Fruit fly (Drosophila melanogaster) whole organism, embryonic: ENCODE measurements around the gene Karybeta3.

Experiments used
- Adf1 ChIP-seq: fragments of 200-800 bp; sonication (Bioruptor generic); IDR thresholded peaks from 2 replicates; pipeline ENCODE4 v1.3.6; 2022; ENCODE audit warnings: missing biosample characterization, missing genetic modification characterization
- CG10147 ChIP-seq: fragments of 200-800 bp; sonication (Bioruptor generic); optimal IDR thresholded peaks from 2 replicates; lab custom pipeline; 2019; ENCODE audit warnings: missing biosample characterization, mild to moderate bottlenecking, missing genetic modification characterization, moderate library complexity
- CG10462 ChIP-seq: fragments of 200-800 bp; sonication (Bioruptor generic); optimal IDR thresholded peaks from 2 replicates; lab custom pipeline; 2016; ENCODE audit warnings: missing biosample characterization, missing genetic modification characterization
- CG10654 ChIP-seq: fragments of 200-800 bp; sonication (Bioruptor generic); optimal IDR thresholded peaks from 2 replicates; lab custom pipeline; 2016; ENCODE audit warnings: missing biosample characterization, missing genetic modification characterization
- CG11723 ChIP-seq: fragments of 200-800 bp; sonication (Bioruptor generic); optimal IDR thresholded peaks from 2 replicates; lab custom pipeline; 2017; ENCODE audit warnings: missing biosample characterization, mild to moderate bottlenecking, missing genetic modification characterization
- CG12391 ChIP-seq: fragments of 200-800 bp; sonication (Bioruptor generic); optimal IDR thresholded peaks from 3 replicates; lab custom pipeline; 2018; ENCODE audit warnings: missing biosample characterization, mild to moderate bottlenecking, missing genetic modification characterization, moderate library complexity
- CG12659 ChIP-seq: fragments of 200-800 bp; sonication (Bioruptor generic); optimal IDR thresholded peaks from 3 replicates; lab custom pipeline; 2017; ENCODE audit warnings: mild to moderate bottlenecking, missing biosample characterization, missing genetic modification reagents, missing genetic modification characterization
- CG12769 ChIP-seq: fragments of 200-800 bp; sonication (Bioruptor generic); optimal IDR thresholded peaks from 2 replicates; lab custom pipeline; 2019; ENCODE audit warnings: missing biosample characterization, mild to moderate bottlenecking, missing genetic modification characterization, moderate library complexity
- CG13296 ChIP-seq: fragments of 200-800 bp; sonication (Bioruptor generic); optimal IDR thresholded peaks from 3 replicates; lab custom pipeline; 2018; ENCODE audit warnings: missing biosample characterization, mild to moderate bottlenecking, missing genetic modification characterization
- CG15514 ChIP-seq: fragments of 200-800 bp; sonication (Bioruptor generic); optimal IDR thresholded peaks from 3 replicates; lab custom pipeline; 2017; ENCODE audit warnings: missing biosample characterization, missing genetic modification characterization, mild to moderate bottlenecking, moderate library complexity, missing genetic modification reagents
- CG16815 ChIP-seq: fragments of 200-800 bp; sonication (Bioruptor generic); optimal IDR thresholded peaks from 3 replicates; lab custom pipeline; 2017; ENCODE audit warnings: missing biosample characterization, mild to moderate bottlenecking, missing genetic modification characterization
- CG17385 ChIP-seq: fragments of 200-800 bp; sonication (Bioruptor generic); optimal IDR thresholded peaks from 3 replicates; lab custom pipeline; 2018; ENCODE audit warnings: missing biosample characterization, mild to moderate bottlenecking, missing genetic modification characterization
- CG3065 ChIP-seq: fragments of 200-800 bp; sonication (Bioruptor generic); optimal IDR thresholded peaks from 2 replicates; lab custom pipeline; 2016; ENCODE audit warnings: missing biosample characterization, missing genetic modification characterization
- CG4328 ChIP-seq: fragments of 200-800 bp; sonication (Bioruptor generic); optimal IDR thresholded peaks from 3 replicates; lab custom pipeline; 2017; ENCODE audit warnings: missing biosample characterization, missing genetic modification reagents, missing genetic modification characterization
- CG4424 ChIP-seq: fragments of 200-800 bp; sonication (Bioruptor generic); optimal IDR thresholded peaks from 3 replicates; lab custom pipeline; 2016; ENCODE audit warnings: missing biosample characterization, missing genetic modification characterization
- CG4617 ChIP-seq: fragments of 200-800 bp; sonication (Bioruptor generic); optimal IDR thresholded peaks from 3 replicates; lab custom pipeline; 2016; ENCODE audit warnings: missing biosample characterization, missing genetic modification characterization, borderline replicate concordance
- CG6689 ChIP-seq: fragments of 200-800 bp; sonication (Bioruptor generic); IDR thresholded peaks from 2 replicates; pipeline ENCODE4 v1.3.6; 2022; ENCODE audit warnings: missing biosample characterization, missing genetic modification characterization
- CG6765 ChIP-seq: fragments of 200-800 bp; sonication (Bioruptor generic); optimal IDR thresholded peaks from 3 replicates; lab custom pipeline; 2017; ENCODE audit warnings: missing biosample characterization, mild to moderate bottlenecking, missing genetic modification characterization
- CG7271 ChIP-seq: fragments of 200-800 bp; sonication (Bioruptor generic); optimal IDR thresholded peaks from 2 replicates; lab custom pipeline; 2018; ENCODE audit warnings: missing biosample characterization, mild to moderate bottlenecking, missing genetic modification characterization, moderate library complexity
- CG7372 ChIP-seq: fragments of 200-800 bp; sonication (Bioruptor generic); IDR thresholded peaks from 2 replicates; pipeline ENCODE4 v1.3.6; 2022; ENCODE audit warnings: missing biosample characterization, missing genetic modification characterization
- CG8290 ChIP-seq, 3 experiments: fragments of 200-800 bp; sonication (Bioruptor generic); optimal IDR thresholded peaks; 2 replicates each; lab custom pipeline; 2016 to 2019; ENCODE audit warnings: missing biosample characterization in 3 of 3, missing genetic modification characterization in 3 of 3, mild to moderate bottlenecking in 2 of 3, moderate library complexity in 1 of 3
- CG8944 ChIP-seq: fragments of 200-800 bp; sonication (Bioruptor generic); optimal IDR thresholded peaks from 3 replicates; lab custom pipeline; 2016; ENCODE audit warnings: missing biosample characterization, missing genetic modification characterization
- CG9215 ChIP-seq: fragments of 200-800 bp; sonication (Bioruptor generic); IDR thresholded peaks from 2 replicates; pipeline ENCODE4 v1.3.6; 2022; ENCODE audit warnings: missing biosample characterization, missing genetic modification characterization
- CG9437 ChIP-seq: fragments of 200-800 bp; sonication (Bioruptor generic); optimal IDR thresholded peaks from 2 replicates; lab custom pipeline; 2018; ENCODE audit warnings: missing biosample characterization, mild to moderate bottlenecking, missing genetic modification characterization
- CG9609 ChIP-seq: fragments of 200-800 bp; sonication (Bioruptor generic); optimal IDR thresholded peaks from 3 replicates; lab custom pipeline; 2016; ENCODE audit warnings: missing biosample characterization, missing genetic modification characterization
- Chrac-16 ChIP-seq: fragments of 200-800 bp; sonication (Bioruptor generic); optimal IDR thresholded peaks from 3 replicates; lab custom pipeline; 2016; ENCODE audit warnings: missing biosample characterization, missing genetic modification characterization
- D ChIP-seq, 2 experiments: fragments of 200-800 bp in 1 of 2; fragments of >200 bp in 1 of 2; sonication (Bioruptor generic) in 1 of 2; optimal IDR thresholded peaks; 2 replicates in 1 of 2; 3 replicates in 1 of 2; lab custom pipeline; 2017; ENCODE audit warnings: mild to moderate bottlenecking in 1 of 2, missing biosample characterization in 1 of 2, missing genetic modification characterization in 1 of 2, missing genetic modification reagents in 1 of 2
- D19B ChIP-seq: fragments of 200-800 bp; sonication (Bioruptor generic); optimal IDR thresholded peaks from 2 replicates; lab custom pipeline; 2017; ENCODE audit warnings: missing biosample characterization, mild to moderate bottlenecking, missing genetic modification characterization
- Dfd ChIP-seq, 2 experiments: fragments of >200 bp; optimal IDR thresholded peaks; 2 replicates each; lab custom pipeline; 2017; ENCODE audit warnings: missing biosample characterization in 2 of 2, missing genetic modification characterization in 2 of 2
- Hand ChIP-seq: fragments of 200-800 bp; sonication (Bioruptor generic); optimal IDR thresholded peaks from 2 replicates; lab custom pipeline; 2017; ENCODE audit warnings: mild to moderate bottlenecking, missing biosample characterization, missing genetic modification reagents, missing genetic modification characterization
- Kr ChIP-seq: fragments of 200-800 bp; sonication (Bioruptor generic); optimal IDR thresholded peaks from 2 replicates; lab custom pipeline; 2017; ENCODE audit warnings: missing biosample characterization, mild to moderate bottlenecking, missing genetic modification characterization
- Lim3 ChIP-seq: fragments of 200-800 bp; sonication (Bioruptor generic); IDR thresholded peaks from 2 replicates; pipeline ENCODE4 v1.3.6; 2022; ENCODE audit warnings: missing biosample characterization, missing genetic modification characterization
- Med ChIP-seq: fragments of 200-800 bp; sonication (Bioruptor generic); peaks from one replicate; lab custom pipeline; 2016; ENCODE audit warnings: missing biosample characterization, missing genetic modification characterization, mild to moderate bottlenecking, inconsistent platforms, moderate library complexity
- NC2α ChIP-seq: fragments of 200-800 bp; sonication (Bioruptor generic); optimal IDR thresholded peaks from 2 replicates; lab custom pipeline; 2016; ENCODE audit warnings: missing biosample characterization, missing genetic modification characterization
- Nf-YA ChIP-seq: fragments of 200-800 bp; sonication (Bioruptor generic); IDR thresholded peaks from 2 replicates; pipeline ENCODE4 v1.3.6; 2022; ENCODE audit warnings: missing biosample characterization, missing genetic modification characterization
- Nf-YB ChIP-seq: fragments of 200-800 bp; sonication (Bioruptor generic); optimal IDR thresholded peaks from 3 replicates; lab custom pipeline; 2019; ENCODE audit warnings: missing biosample characterization, mild to moderate bottlenecking, missing genetic modification characterization, moderate library complexity
- amos ChIP-seq: fragments of 200-800 bp; sonication (Bioruptor generic); IDR thresholded peaks from 2 replicates; pipeline ENCODE4 v1.3.6; 2022; ENCODE audit warnings: missing biosample characterization, missing genetic modification characterization; ENCODE audit not compliant: partially characterized antibody
- caup ChIP-seq: fragments of 200-800 bp; sonication (Bioruptor generic); optimal IDR thresholded peaks from 3 replicates; lab custom pipeline; 2017; ENCODE audit warnings: missing biosample characterization, mild to moderate bottlenecking, missing genetic modification characterization, moderate library complexity; ENCODE audit not compliant: severe bottlenecking
- dm ChIP-seq: fragments of 200-800 bp; sonication (Bioruptor generic); optimal IDR thresholded peaks from 3 replicates; lab custom pipeline; 2016; ENCODE audit warnings: missing biosample characterization, missing genetic modification characterization
- fd64A ChIP-seq: fragments of 200-800 bp; sonication (Bioruptor generic); optimal IDR thresholded peaks from 3 replicates; lab custom pipeline; 2018; ENCODE audit warnings: missing biosample characterization, mild to moderate bottlenecking, missing genetic modification characterization
- gfzf ChIP-seq: fragments of 200-800 bp; sonication (Bioruptor generic); optimal IDR thresholded peaks from 2 replicates; lab custom pipeline; 2016; ENCODE audit warnings: missing biosample characterization, mild to moderate bottlenecking, missing genetic modification characterization, moderate library complexity
- lilli ChIP-seq: fragments of 200-800 bp; sonication (Bioruptor generic); optimal IDR thresholded peaks from 3 replicates; lab custom pipeline; 2016; ENCODE audit warnings: missing biosample characterization, missing genetic modification characterization
- odd ChIP-seq: fragments of 200-800 bp; sonication (Bioruptor generic); optimal IDR thresholded peaks from 2 replicates; lab custom pipeline; 2017; ENCODE audit warnings: missing biosample characterization, mild to moderate bottlenecking, missing genetic modification characterization
- phol ChIP-seq: fragments of 200-800 bp; sonication (Bioruptor generic); optimal IDR thresholded peaks from 3 replicates; lab custom pipeline; 2018; ENCODE audit warnings: missing biosample characterization, mild to moderate bottlenecking, missing genetic modification characterization, moderate library complexity
- psq ChIP-seq: fragments of 200-800 bp; sonication (Bioruptor generic); optimal IDR thresholded peaks from 2 replicates; lab custom pipeline; 2017; ENCODE audit warnings: missing biosample characterization, missing genetic modification characterization
- sens ChIP-seq: fragments of 200-800 bp; sonication (Bioruptor generic); peaks from one replicate; lab custom pipeline; 2016; ENCODE audit warnings: missing biosample characterization, missing genetic modification characterization
- sna ChIP-seq: fragments of 200-800 bp; sonication (Bioruptor generic); IDR thresholded peaks from 2 replicates; pipeline ENCODE4 v1.3.6; 2022; ENCODE audit warnings: missing biosample characterization, missing genetic modification characterization; ENCODE audit not compliant: partially characterized antibody

Karybeta3 gene

DNA sequence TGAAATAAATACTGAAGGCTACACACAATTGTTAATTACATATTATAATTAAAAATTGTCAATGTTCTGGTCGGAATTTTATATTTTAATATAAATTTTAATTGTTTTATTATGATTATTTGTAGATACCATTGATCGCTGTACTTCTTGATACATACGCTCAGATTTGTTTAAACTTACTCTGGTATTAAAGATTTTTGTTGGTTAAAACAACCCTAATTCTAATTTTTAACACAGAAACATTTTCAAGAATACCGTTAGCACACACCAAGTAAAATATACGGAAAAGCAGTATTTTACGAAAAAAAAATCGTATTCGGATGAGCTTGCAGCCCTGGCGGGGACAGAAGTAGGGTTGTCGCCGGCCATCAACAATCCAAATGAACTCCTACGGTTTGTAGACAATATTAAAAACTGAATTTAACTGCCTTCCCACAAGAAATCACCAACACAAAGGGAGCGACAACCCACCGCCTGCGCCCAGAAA, 7.3 kb upstream of the Karybeta3 start, which contains the start of the genes CG9775, MED31 and slx1 (continued):
- TF ChIP-seq CG4617 (GFP tag; lab: Kevin White, UChicago) (peak; percentile 46), phol (tag; lab: Kevin White, UChicago) (peak; percentile 88), Lim3 (GFP tag; lab: Robert Waterston, UW) (no peak), CG8944 (GFP tag; lab: Kevin White, UChicago) (peak; percentile 24), CG13296 (GFP tag; lab: Kevin White, UChicago) (peak; percentile 40), CG6765 (GFP tag; lab: Kevin White, UChicago) (peak; percentile 28), CG7372 (GFP tag; lab: Robert Waterston, UW) (peak; percentile 75), Adf1 (GFP tag; lab: Robert Waterston, UW) (no peak), Nf-YB (GFP tag; lab: Kevin White, UChicago) (peak; percentile 47), CG12391 (tag; lab: Kevin White, UChicago) (peak; percentile 89), CG4424 (GFP tag; lab: Kevin White, UChicago) (peak; percentile 75), CG17385 (GFP tag; lab: Kevin White, UChicago) (peak; percentile 64), lilli (GFP tag; lab: Kevin White, UChicago) (peak; percentile 61), sens (GFP tag; lab: Kevin White, UChicago) (peak; percentile 94), CG3065 (GFP tag; lab: Kevin White, UChicago) (peak; percentile 22), Med (GFP tag; lab: Kevin White, UChicago) (peak; percentile 74), Hand (GFP tag; lab: Kevin White, UChicago) (no peak), CG10654 (GFP tag; lab: Kevin White, UChicago) (peak; percentile 56), Chrac-16 (GFP tag; lab: Kevin White, UChicago) (peak; percentile 68), Kr (no peak), CG15514 (peak; percentile 69), CG9437 (GFP tag; lab: Kevin White, UChicago) (peak; percentile 71), dm (GFP tag; lab: Kevin White, UChicago) (peak; percentile 28), CG6689 (peak; percentile 91), fd64A (GFP tag; lab: Kevin White, UChicago) (no peak), CG9609 (peak; percentile 1), Nf-YA (GFP tag; lab: Robert Waterston, UW) (0 out of 2 replicates have a peak, but pooled peaks have one; percentile 40), D (optimal IDR thresholded peaks at IDR 0.05; lab: Kevin White, UChicago) (no peak), D (GFP tag; optimal IDR thresholded peaks at IDR 0.05; lab: Kevin White, UChicago) (peak; percentile 55), NC2α (GFP tag; lab: Kevin White, UChicago) (no peak), CG4328 (GFP tag; lab: Kevin White, UChicago) (peak; percentile 65), sna (GFP tag; lab: Robert Waterston, UW) (no peak), caup (GFP tag; lab: Kevin White, UChicago) (peak; percentile 68), CG12769 (peak; percentile 22), gfzf (GFP tag; lab: Kevin White, UChicago) (peak; percentile 55), CG10462 (GFP tag; lab: Kevin White, UChicago) (peak; percentile 51), odd (GFP tag; lab: Kevin White, UChicago) (peak; percentile 33), CG11723 (GFP tag; lab: Kevin White, UChicago) (peak; percentile 63), Dfd (GFP tag; optimal IDR thresholded peaks at IDR 0.05; lab: Kevin White, UChicago) (no peak), CG16815 (GFP tag; lab: Kevin White, UChicago) (peak; percentile 50), CG8290 (GFP tag; optimal IDR thresholded peaks at IDR 0.05; lab: Kevin White, UChicago) (peak; percentile 57), CG8290 (tag; optimal IDR thresholded peaks at IDR 0.05; lab: Kevin White, UChicago) (peak in 1 of 2 experiments; percentile 25), amos (GFP tag; lab: Robert Waterston, UW) (peak; percentile 20; the same call in 1 of the 2 replicates), CG12659 (GFP tag; lab: Kevin White, UChicago) (peak; percentile 88), CG7271 (tag; lab: Kevin White, UChicago) (peak; percentile 17), D19B (GFP tag; lab: Kevin White, UChicago) (peak; percentile 65), CG9215 (peak; percentile 77), psq (GFP tag; lab: Kevin White, UChicago) (peak; percentile 36), CG10147 (peak; percentile 67)
